Worm (Caenorhabditis elegans): ENCODE results near the gene tba-9.

The tba-9 gene

ce11 chrX:3297812-3298211, 45.2 kb downstream of the tba-9 start (continued):
- TF ChIP-seq madf-5 (GFP tag; IDR thresholded peaks at IDR 0.05) (no peak), nhr-41 (GFP tag; IDR thresholded peaks at IDR 0.05) (no peak), nhr-6 (tag; optimal IDR thresholded peaks at IDR 0.05) (no peak)

DNA sequence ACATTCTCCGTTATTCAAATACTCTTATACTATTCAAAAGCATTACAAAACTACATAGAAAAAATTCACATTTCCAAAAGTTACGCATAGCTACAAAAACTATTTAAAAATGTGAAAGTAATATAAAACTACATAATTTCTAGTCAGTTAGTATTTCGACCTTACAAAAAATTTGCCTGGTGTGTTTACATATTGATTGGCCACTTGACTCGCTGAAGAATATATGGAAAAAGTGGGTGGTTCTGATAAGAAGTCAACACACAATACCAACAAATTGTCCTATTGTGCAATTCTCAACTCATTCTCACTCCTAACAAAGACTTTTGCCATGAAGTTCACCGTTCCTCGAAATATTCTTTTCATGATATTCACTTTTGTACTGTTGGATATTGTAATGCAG, 46.0 kb downstream of the tba-9 start, which contains the start of gene K09C4.1:
K09C4.1 (plus strand) TSS at position 301 of the 400 bp plus-strand sequence.
- TF ChIP-seq daf-16 (GFP tag; optimal IDR thresholded peaks at IDR 0.05): no peak
- TF ChIP-seq daf-16 (tag; optimal IDR thresholded peaks at IDR 0.05): peak; percentile 46
- no peak for TF ChIP-seq lsy-2 (tag; optimal IDR thresholded peaks at IDR 0.05)
- peak; percentile 26 for TF ChIP-seq nhr-28 (tag; optimal IDR thresholded peaks at IDR 0.05)

DNA sequence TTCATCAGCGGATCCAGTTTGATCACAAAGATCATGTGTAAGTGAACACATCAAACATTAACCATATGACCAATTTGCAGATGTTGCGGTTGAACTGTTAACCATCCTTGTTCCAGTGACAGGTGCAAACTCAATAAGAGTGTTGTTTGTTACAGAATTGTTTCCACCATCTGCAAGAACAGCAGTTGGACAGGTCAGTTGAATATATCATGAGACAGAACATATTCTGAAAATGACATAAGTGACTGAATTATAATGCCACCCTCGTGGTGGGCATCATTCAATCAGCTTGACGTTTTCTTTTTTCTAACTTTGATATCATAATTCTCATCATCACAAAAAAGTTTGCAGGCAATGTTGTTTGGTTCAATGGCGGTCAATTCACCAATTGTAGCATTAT, 48.0 kb downstream of the tba-9 start:
- TF ChIP-seq dmd-6 (GFP tag; IDR thresholded peaks at IDR 0.05): peak; percentile 66
- no peak for TF ChIP-seq lin-39 (tag; optimal IDR thresholded peaks at IDR 0.05)

DNA sequence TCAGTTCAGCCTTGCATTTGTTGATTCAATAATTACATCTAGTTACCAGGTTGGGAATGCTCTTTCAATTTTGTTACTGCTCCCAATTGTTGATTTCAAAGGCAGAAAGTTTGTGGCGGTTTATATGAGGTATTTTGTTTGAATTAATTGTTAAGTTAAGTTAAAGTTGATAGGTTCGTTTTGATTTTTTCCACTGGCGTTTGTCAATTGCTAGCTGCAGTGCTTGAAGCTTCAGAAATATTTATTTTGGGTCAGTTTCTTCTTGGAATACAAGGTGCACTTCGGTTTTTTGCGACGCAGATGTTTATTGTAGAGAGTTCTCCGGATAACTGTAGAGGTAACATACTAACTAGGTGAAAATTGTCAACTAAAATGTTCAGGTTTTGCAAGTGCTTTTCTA, 49.2 kb downstream of the tba-9 start, which contains the start of gene F11D5.5:
F11D5.5 (plus strand) TSS at position 301 of the 400 bp plus-strand sequence.
- TF ChIP-seq Y48G9A.11 (GFP tag; IDR thresholded peaks at IDR 0.05): no peak
- no peak for TF ChIP-seq sdz-12 (GFP tag; optimal IDR thresholded peaks at IDR 0.05)
- TF ChIP-seq lim-7 (GFP tag; IDR thresholded peaks at IDR 0.05): no peak
- no peak for TF ChIP-seq zip-2 (tag; optimal IDR thresholded peaks at IDR 0.05)
- TF ChIP-seq unc-62 (GFP tag; optimal IDR thresholded peaks at IDR 0.05 in 1 of 2): no peak
- no peak for TF ChIP-seq unc-62 (tag; optimal IDR thresholded peaks at IDR 0.05)
- TF ChIP-seq mes-2 (tag; optimal IDR thresholded peaks at IDR 0.05; ENCODE audit: poor library complexity, severe bottlenecking): no peak
- no peak for TF ChIP-seq saeg-2 (GFP tag; IDR thresholded peaks at IDR 0.05)
- TF ChIP-seq dmd-6 (GFP tag; IDR thresholded peaks at IDR 0.05): no peak
- TF ChIP-seq hif-1 (tag; optimal IDR thresholded peaks at IDR 0.05): no peak
- no peak for TF ChIP-seq egl-27 (tag; optimal IDR thresholded peaks at IDR 0.05)
- no peak for TF ChIP-seq nhr-42 (GFP tag; IDR thresholded peaks at IDR 0.05)
- no peak for TF ChIP-seq php-3 (GFP tag; IDR thresholded peaks at IDR 0.05)

DNA sequence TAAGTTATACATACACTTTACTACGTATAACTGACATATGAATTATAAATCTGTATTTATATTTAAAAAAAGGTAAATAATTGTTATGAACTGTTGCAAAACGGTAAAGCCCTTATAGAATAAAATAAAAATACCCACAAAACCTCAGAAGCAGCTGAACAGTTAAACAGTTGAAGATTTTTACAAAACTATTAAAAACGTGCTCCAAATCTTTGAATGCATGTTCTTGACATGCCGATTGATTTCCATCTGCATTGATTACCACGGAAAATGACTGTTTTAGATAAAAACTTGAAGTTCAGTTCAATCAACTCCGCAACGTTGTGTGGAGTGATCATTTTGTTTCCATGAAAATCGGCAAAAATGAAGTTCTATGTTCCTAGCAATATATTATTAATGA, 51.5 kb downstream of the tba-9 start, which contains the start of gene F11D5.7:
F11D5.7 (plus strand) TSS at position 301 of the 400 bp plus-strand sequence.
- TF ChIP-seq dmd-6 (GFP tag; IDR thresholded peaks at IDR 0.05): 0 out of 2 replicates have a peak, but pooled peaks have one; percentile 8
- TF ChIP-seq ceh-82 (tag; optimal IDR thresholded peaks at IDR 0.05): no peak
- TF ChIP-seq zag-1 (tag; optimal IDR thresholded peaks at IDR 0.05): no peak
- TF ChIP-seq pqm-1 (tag; optimal IDR thresholded peaks at IDR 0.05): no peak
- TF ChIP-seq hmg-1.1 (GFP tag; IDR thresholded peaks at IDR 0.05): no peak

Data from whole organism, L4 larva.